Worm (Caenorhabditis elegans) whole organism, L3 larva: ENCODE measurements around the gene zim-1.

Experiments
- R02D3.7 ChIP-seq: fragments of 150-350 bp; optimal IDR thresholded peaks from 2 replicates; lab custom pipeline; 2014; ENCODE audit warnings: missing biosample characterization, missing genetic modification characterization
- ZK546.5 ChIP-seq: sonication (generic microtip); optimal IDR thresholded peaks from 2 replicates; lab custom pipeline; 2017; ENCODE audit warnings: missing biosample characterization, missing genetic modification characterization
- aly-2 ChIP-seq: fragments of 150-350 bp; optimal IDR thresholded peaks from 2 replicates; lab custom pipeline; 2014; ENCODE audit warnings: missing biosample characterization, missing genetic modification characterization
- ama-1 ChIP-seq: fragments of 150-350 bp; optimal IDR thresholded peaks from 2 replicates; lab custom pipeline; 2018
- ceh-9 ChIP-seq: sonication (generic microtip); optimal IDR thresholded peaks from 2 replicates; lab custom pipeline; 2018; ENCODE audit warnings: missing biosample characterization, missing genetic modification characterization
- daf-12 ChIP-seq: fragments of 150-350 bp; optimal IDR thresholded peaks from 2 replicates; lab custom pipeline; 2014; ENCODE audit warnings: missing biosample characterization, missing genetic modification reagents, missing genetic modification characterization
- egl-5 ChIP-seq: fragments of 150-350 bp; optimal IDR thresholded peaks from 2 replicates; lab custom pipeline; 2017; ENCODE audit warnings: missing biosample characterization, missing genetic modification reagents, missing genetic modification characterization, inconsistent platforms
- elt-1 ChIP-seq: fragments of 150-350 bp; optimal IDR thresholded peaks from 2 replicates; lab custom pipeline; 2014; ENCODE audit warnings: missing biosample characterization, missing genetic modification characterization
- elt-2 ChIP-seq: sonication (generic microtip); optimal IDR thresholded peaks from 2 replicates; lab custom pipeline; 2016; ENCODE audit warnings: missing genetic modification reagents, mild to moderate bottlenecking, missing genetic modification characterization, missing compliant biosample characterization
- eor-1 ChIP-seq, 2 experiments: fragments of 150-350 bp; optimal IDR thresholded peaks; 2 replicates each; lab custom pipeline; 2014 to 2018; ENCODE audit warnings: missing biosample characterization in 2 of 2, missing genetic modification characterization in 2 of 2
- fkh-10 ChIP-seq: sonication (generic microtip); optimal IDR thresholded peaks from 2 replicates; lab custom pipeline; 2017; ENCODE audit warnings: missing biosample characterization, missing genetic modification reagents, missing genetic modification characterization
- fkh-2 ChIP-seq: fragments of 150-350 bp; optimal IDR thresholded peaks from 2 replicates; lab custom pipeline; 2014; ENCODE audit warnings: missing biosample characterization, missing genetic modification reagents, missing genetic modification characterization
- hmg-11 ChIP-seq: sonication (generic microtip); optimal IDR thresholded peaks from 2 replicates; lab custom pipeline; 2016; ENCODE audit warnings: missing genetic modification characterization, missing compliant biosample characterization
- lin-15B ChIP-seq: fragments of 150-350 bp; optimal IDR thresholded peaks from 2 replicates; lab custom pipeline; 2014; ENCODE audit warnings: missing biosample characterization, missing genetic modification characterization
- lin-39 ChIP-seq: fragments of 150-350 bp; optimal IDR thresholded peaks from 2 replicates; lab custom pipeline; 2018; ENCODE audit warnings: missing biosample characterization, missing genetic modification reagents, missing genetic modification characterization
- lsy-12 ChIP-seq: sonication (generic microtip); optimal IDR thresholded peaks from 2 replicates; lab custom pipeline; 2016; ENCODE audit warnings: mild to moderate bottlenecking, missing genetic modification characterization, missing compliant biosample characterization
- mdl-1 ChIP-seq: fragments of 150-350 bp; optimal IDR thresholded peaks from 2 replicates; lab custom pipeline; 2014; ENCODE audit warnings: missing biosample characterization, missing genetic modification characterization
- mml-1 ChIP-seq: fragments of 150-350 bp; sonication (generic microtip); optimal IDR thresholded peaks from 3 replicates; lab custom pipeline; 2014; ENCODE audit warnings: missing biosample characterization, missing genetic modification characterization
- nfya-1 ChIP-seq: sonication (generic microtip); optimal IDR thresholded peaks from 2 replicates; lab custom pipeline; 2017; ENCODE audit warnings: missing genetic modification characterization, mild to moderate bottlenecking, missing compliant biosample characterization, antibody characterized with exemption, moderate library complexity; ENCODE audit not compliant: insufficient read depth
- nhr-11 ChIP-seq: fragments of 150-350 bp; optimal IDR thresholded peaks from 2 replicates; lab custom pipeline; 2014; ENCODE audit warnings: missing biosample characterization, missing genetic modification characterization
- nhr-12 ChIP-seq: fragments of 150-350 bp; optimal IDR thresholded peaks from 2 replicates; lab custom pipeline; 2014; ENCODE audit warnings: missing biosample characterization, missing genetic modification characterization
- nhr-23 ChIP-seq: fragments of 150-350 bp; optimal IDR thresholded peaks from 2 replicates; lab custom pipeline; 2014; ENCODE audit warnings: missing biosample characterization, missing genetic modification reagents, missing genetic modification characterization
- nhr-237 ChIP-seq: fragments of 150-350 bp; optimal IDR thresholded peaks from 2 replicates; lab custom pipeline; 2014; ENCODE audit warnings: missing biosample characterization, missing genetic modification characterization
- nhr-43 ChIP-seq: sonication (generic microtip); optimal IDR thresholded peaks from 2 replicates; lab custom pipeline; 2016; ENCODE audit warnings: mild to moderate bottlenecking, missing genetic modification characterization, missing compliant biosample characterization; ENCODE audit not compliant: poor library complexity, severe bottlenecking
- nhr-67 ChIP-seq: fragments of 150-350 bp; optimal IDR thresholded peaks from 2 replicates; lab custom pipeline; 2014; ENCODE audit warnings: missing biosample characterization, missing genetic modification characterization
- nhr-77 ChIP-seq: fragments of 150-350 bp; optimal IDR thresholded peaks from 2 replicates; lab custom pipeline; 2014; ENCODE audit warnings: missing biosample characterization, missing genetic modification characterization
- pha-4 ChIP-seq: fragments of 150-350 bp; optimal IDR thresholded peaks from 2 replicates; lab custom pipeline; 2014; ENCODE audit warnings: missing biosample characterization, missing genetic modification reagents, missing genetic modification characterization
- sea-2 ChIP-seq: fragments of 150-350 bp; sonication (generic microtip); optimal IDR thresholded peaks from 4 replicates; lab custom pipeline; 2014; ENCODE audit warnings: missing biosample characterization, missing genetic modification reagents, missing genetic modification characterization
- snpc-4 ChIP-seq: fragments of 150-350 bp; optimal IDR thresholded peaks from 2 replicates; lab custom pipeline; 2014; ENCODE audit warnings: missing biosample characterization, missing genetic modification characterization
- tbx-2 ChIP-seq: sonication (generic microtip); optimal IDR thresholded peaks from 2 replicates; lab custom pipeline; 2016; ENCODE audit warnings: mild to moderate bottlenecking, missing genetic modification characterization, missing compliant biosample characterization
- unc-62 ChIP-seq: fragments of 150-350 bp; sonication (generic microtip); optimal IDR thresholded peaks from 4 replicates; lab custom pipeline; 2014; ENCODE audit warnings: missing biosample characterization, missing genetic modification reagents, missing genetic modification characterization
- ztf-11 ChIP-seq: fragments of 150-350 bp; optimal IDR thresholded peaks from 2 replicates; lab custom pipeline; 2014; ENCODE audit warnings: missing biosample characterization, missing genetic modification characterization
- ztf-4 ChIP-seq: fragments of 150-350 bp; optimal IDR thresholded peaks from 2 replicates; lab custom pipeline; 2014; ENCODE audit warnings: missing biosample characterization, missing genetic modification characterization

Gene zim-1

DNA sequence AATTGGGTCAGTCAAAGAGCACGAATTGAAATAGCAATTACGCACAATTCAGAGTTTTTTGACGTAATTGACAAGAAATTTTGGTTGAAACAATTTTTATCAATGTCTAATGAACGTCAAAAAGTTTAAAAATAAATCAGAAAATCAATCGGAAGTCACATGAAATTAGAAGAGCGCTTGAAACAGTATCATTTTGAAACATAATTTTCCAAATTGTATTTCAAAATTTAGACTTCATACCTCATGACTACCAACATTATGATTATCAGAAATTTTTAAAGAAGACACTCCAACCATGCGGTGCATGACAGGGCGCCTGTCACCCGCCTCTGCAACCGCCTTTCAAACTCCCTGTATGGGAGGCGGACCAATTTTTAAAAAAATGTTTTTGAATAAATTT is 33.6 kb upstream of the zim-1 start:
- no peak for TF ChIP-seq aly-2 (tag; lab: Kevin White, UChicago)
- TF ChIP-seq nhr-237 (tag; lab: Kevin White, UChicago) = no peak
- TF ChIP-seq pha-4 (tag; lab: Kevin White, UChicago) = peak; percentile 9
- no peak for TF ChIP-seq fkh-10 (GFP tag; lab: Kevin White, UChicago)
- TF ChIP-seq hmg-11 (tag; lab: Kevin White, UChicago) = no peak
- peak; percentile 77 for TF ChIP-seq elt-2 (tag; lab: Kevin White, UChicago)
- TF ChIP-seq, all 47 proteins: peak for 2

DNA sequence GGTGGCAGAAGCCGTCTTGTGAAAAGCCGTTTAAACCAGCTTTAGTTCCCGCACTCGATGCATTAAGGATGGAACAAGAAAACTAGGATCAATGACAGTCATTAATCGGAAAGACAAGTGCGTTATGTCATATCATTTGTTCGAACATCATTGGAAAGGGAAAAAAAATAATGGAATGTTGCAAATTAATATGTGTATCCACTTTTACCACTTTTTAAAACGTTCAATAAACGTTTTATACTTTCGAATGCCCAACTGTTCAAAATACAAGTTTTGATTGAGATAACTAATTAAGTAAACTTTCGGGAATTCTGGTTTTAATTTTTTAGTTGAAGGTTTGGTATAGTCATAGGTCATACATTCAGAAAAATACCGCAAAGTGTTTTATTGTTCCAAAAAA is 31.8 kb upstream of the zim-1 start, which contains the start of gene C02F4.4:
Gene C02F4.4 (minus strand): TSS at position 101 of the 400 bp plus-strand sequence.
- TF ChIP-seq lsy-12 (tag; lab: Kevin White, UChicago) = no peak
- no peak for TF ChIP-seq nhr-67 (tag; lab: Kevin White, UChicago)
- no peak for TF ChIP-seq R02D3.7 (tag; lab: Kevin White, UChicago)
- no peak for TF ChIP-seq nhr-237 (tag; lab: Kevin White, UChicago)
- no peak for TF ChIP-seq mml-1 (tag; lab: Kevin White, UChicago)
- no peak for TF ChIP-seq tbx-2 (tag; lab: Kevin White, UChicago)
- TF ChIP-seq ztf-11 (tag; lab: Kevin White, UChicago) = no peak
- TF ChIP-seq fkh-2 = no peak
- no peak for TF ChIP-seq nhr-43 (tag; lab: Kevin White, UChicago)
- TF ChIP-seq mdl-1 (tag; lab: Kevin White, UChicago) = no peak
- TF ChIP-seq elt-1 (tag; lab: Kevin White, UChicago) = no peak
- no peak for TF ChIP-seq nhr-12 (tag; lab: Kevin White, UChicago)
- TF ChIP-seq ama-1 (lab: Kevin White, UChicago) = no peak
- TF ChIP-seq nhr-77 = no peak
- no peak for TF ChIP-seq daf-12 (tag; lab: Kevin White, UChicago)
- TF ChIP-seq, all 47 proteins: peak for 0

ce11 chrIV:10518652-10519051 is 28.2 kb upstream of the zim-1 start:
- TF ChIP-seq nhr-77 (no peak), elt-2 (tag; lab: Kevin White, UChicago) (no peak), lin-39 (tag; lab: Kevin White, UChicago) (no peak), fkh-10 (GFP tag; lab: Kevin White, UChicago) (no peak), ama-1 (lab: Kevin White, UChicago) (no peak), sea-2 (GFP tag; lab: Kevin White, UChicago) (no peak), ztf-11 (tag; lab: Kevin White, UChicago) (no peak), tbx-2 (tag; lab: Kevin White, UChicago) (no peak), hmg-11 (tag; lab: Kevin White, UChicago) (no peak), aly-2 (tag; lab: Kevin White, UChicago) (no peak), ZK546.5 (tag; lab: Kevin White, UChicago) (no peak), mml-1 (tag; lab: Kevin White, UChicago) (no peak), eor-1 (tag; optimal IDR thresholded peaks at IDR 0.05; lab: Kevin White, UChicago) (no peak), egl-5 (tag; lab: Kevin White, UChicago) (no peak), lin-15B (tag; lab: Kevin White, UChicago) (no peak), ceh-9 (tag; lab: Kevin White, UChicago) (no peak), nhr-23 (tag; lab: Kevin White, UChicago) (no peak), nhr-67 (tag; lab: Kevin White, UChicago) (no peak)

DNA sequence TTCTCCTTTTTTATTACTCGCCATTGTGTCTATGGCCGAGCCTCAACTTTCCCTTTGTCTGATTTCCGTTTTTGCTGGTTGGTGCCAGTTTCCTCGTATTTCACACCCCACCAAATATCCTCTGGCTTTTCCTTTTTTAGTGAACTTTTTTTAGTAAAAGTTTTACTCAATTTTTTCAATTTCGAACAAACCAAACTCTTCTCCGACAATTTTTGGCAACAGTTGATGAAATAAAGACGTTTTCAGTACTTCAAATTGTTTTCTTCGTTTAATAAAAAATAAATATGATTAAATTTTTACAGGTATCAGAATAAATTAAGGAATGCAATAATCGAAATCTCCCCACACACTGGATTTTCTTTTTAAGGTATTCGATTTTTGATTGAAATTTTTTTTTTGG is 25.8 kb upstream of the zim-1 start, which contains the start of gene cal-4:
Gene cal-4 (plus strand): TSS at position 301 of the 400 bp plus-strand sequence.
- TF ChIP-seq sea-2 (GFP tag; lab: Kevin White, UChicago) (no peak), nfya-1 (no peak), nhr-11 (tag; lab: Kevin White, UChicago) (no peak), fkh-2 (no peak), unc-62 (GFP tag; lab: Kevin White, UChicago) (no peak), nhr-67 (tag; lab: Kevin White, UChicago) (no peak), ztf-4 (tag; lab: Kevin White, UChicago) (no peak), eor-1 (tag; optimal IDR thresholded peaks at IDR 0.05; lab: Kevin White, UChicago) (no peak), nhr-12 (tag; lab: Kevin White, UChicago) (no peak), snpc-4 (tag; lab: Kevin White, UChicago) (no peak), fkh-10 (GFP tag; lab: Kevin White, UChicago) (no peak), lin-39 (tag; lab: Kevin White, UChicago) (no peak)
